Fruit fly (Drosophila melanogaster) whole organism, wandering third instar larva: ENCODE data around the gene CG33689.

ENCODE experiments used
- Abd-B ChIP-seq: fragments of >200 bp; optimal IDR thresholded peaks from 2 replicates; lab custom pipeline; 2017; ENCODE audit warnings: missing biosample characterization, missing genetic modification characterization
- CG32264 ChIP-seq: fragments of 200-800 bp; sonication (Bioruptor generic); optimal IDR thresholded peaks from 2 replicates; lab custom pipeline; 2016; ENCODE audit warnings: missing biosample characterization, missing genetic modification characterization
- CG9705 ChIP-seq: fragments of 200-800 bp; sonication (Bioruptor generic); optimal IDR thresholded peaks from 2 replicates; lab custom pipeline; 2018; ENCODE audit warnings: missing biosample characterization, mild to moderate bottlenecking, missing genetic modification characterization
- CrebA ChIP-seq: fragments of 200-800 bp; sonication (Bioruptor generic); optimal IDR thresholded peaks from 2 replicates; lab custom pipeline; 2016; ENCODE audit warnings: missing biosample characterization, mild to moderate bottlenecking, missing genetic modification characterization, borderline replicate concordance
- Dfd ChIP-seq: fragments of >200 bp; optimal IDR thresholded peaks from 2 replicates; lab custom pipeline; 2017; ENCODE audit warnings: missing biosample characterization, missing genetic modification characterization
- Dif ChIP-seq: fragments of 200-275, 200-300 bp; sonication (Bioruptor generic); optimal IDR thresholded peaks from 2 replicates; lab custom pipeline; 2018; ENCODE audit warnings: missing biosample characterization, missing genetic modification characterization; ENCODE audit not compliant: partially characterized antibody
- GATAd ChIP-seq: sonication (Bioruptor generic); optimal IDR thresholded peaks from 2 replicates; lab custom pipeline; 2016; ENCODE audit warnings: missing biosample characterization, missing genetic modification characterization
- HLH106 ChIP-seq: fragments of 200-800 bp; optimal IDR thresholded peaks from 3 replicates; lab custom pipeline; 2019; ENCODE audit warnings: missing biosample characterization, mild to moderate bottlenecking, missing genetic modification characterization, moderate library complexity
- Hnf4 ChIP-seq: fragments of 200-800 bp; sonication (Bioruptor generic); optimal IDR thresholded peaks from 2 replicates; lab custom pipeline; 2016; ENCODE audit warnings: missing biosample characterization, mild to moderate bottlenecking, missing genetic modification characterization
- Hr78 ChIP-seq: fragments of >200 bp; optimal IDR thresholded peaks from 2 replicates; lab custom pipeline; 2017; ENCODE audit warnings: missing biosample characterization, missing genetic modification characterization
- Hr83 ChIP-seq: fragments of 200-300 bp; sonication (Bioruptor generic); optimal IDR thresholded peaks from 2 replicates; lab custom pipeline; 2016; ENCODE audit warnings: missing biosample characterization, mild to moderate bottlenecking, missing genetic modification characterization, moderate library complexity; ENCODE audit not compliant: poor library complexity, severe bottlenecking
- Jra ChIP-seq: sonication (Bioruptor generic); optimal IDR thresholded peaks from 2 replicates; lab custom pipeline; 2016; ENCODE audit warnings: missing biosample characterization, missing genetic modification characterization
- Mio ChIP-seq: sonication (Bioruptor generic); optimal IDR thresholded peaks from 2 replicates; lab custom pipeline; 2016; ENCODE audit warnings: missing biosample characterization, missing genetic modification characterization
- Myc ChIP-seq: fragments of >200 bp; optimal IDR thresholded peaks from 2 replicates; lab custom pipeline; 2017
- N ChIP-seq: fragments of >200 bp; optimal IDR thresholded peaks from 2 replicates; lab custom pipeline; 2018; ENCODE audit warnings: missing biosample characterization, missing external identifiers, missing genetic modification characterization
- OdsH ChIP-seq: fragments of 200-800 bp; sonication (Bioruptor generic); optimal IDR thresholded peaks from 2 replicates; lab custom pipeline; 2016; ENCODE audit warnings: missing biosample characterization, mild to moderate bottlenecking, missing genetic modification characterization
- Rel ChIP-seq, 2 experiments: fragments of 200-800 bp; sonication (Bioruptor generic) in 1 of 2; optimal IDR thresholded peaks; 2 replicates in 1 of 2; 3 replicates in 1 of 2; lab custom pipeline; 2016 to 2019; ENCODE audit warnings: mild to moderate bottlenecking in 2 of 2, missing biosample characterization in 2 of 2, missing genetic modification characterization in 2 of 2, moderate library complexity in 1 of 2
- Sp1 ChIP-seq: fragments of 200-800 bp; sonication (Bioruptor generic); optimal IDR thresholded peaks from 3 replicates; lab custom pipeline; 2019; ENCODE audit warnings: missing biosample characterization, mild to moderate bottlenecking, missing genetic modification characterization, moderate library complexity
- Vsx2 ChIP-seq: fragments of 200-300, 225-300 bp; sonication (Bioruptor generic); optimal IDR thresholded peaks from 2 replicates; lab custom pipeline; 2018; ENCODE audit warnings: missing biosample characterization, missing genetic modification characterization; ENCODE audit not compliant: partially characterized antibody
- br ChIP-seq: fragments of 200-800 bp; sonication (Bioruptor generic); optimal IDR thresholded peaks from 2 replicates; lab custom pipeline; 2016; ENCODE audit warnings: missing biosample characterization, missing genetic modification characterization
- brk ChIP-seq: fragments of 200-800 bp; sonication (Bioruptor generic); optimal IDR thresholded peaks from 2 replicates; lab custom pipeline; 2016; ENCODE audit warnings: missing biosample characterization, mild to moderate bottlenecking, missing genetic modification characterization
- dl ChIP-seq, 2 experiments: fragments of 175-275, 200-275 bp in 1 of 2; fragments of 200-275 bp in 1 of 2; sonication (Bioruptor generic); optimal IDR thresholded peaks; lab custom pipeline; 2018; ENCODE audit warnings: mild to moderate bottlenecking in 2 of 2, missing biosample characterization in 2 of 2, missing genetic modification characterization in 2 of 2, moderate library complexity in 2 of 2; ENCODE audit not compliant: partially characterized antibody in 2 of 2, insufficient read depth in 1 of 2
- dmrt93B ChIP-seq: fragments of 200-800 bp; sonication (Bioruptor generic); optimal IDR thresholded peaks from 2 replicates; lab custom pipeline; 2018; ENCODE audit warnings: missing biosample characterization, mild to moderate bottlenecking, missing genetic modification characterization
- dsf ChIP-seq: sonication (Bioruptor generic); optimal IDR thresholded peaks from 2 replicates; lab custom pipeline; 2016; ENCODE audit warnings: missing biosample characterization, missing genetic modification characterization, borderline replicate concordance
- ey ChIP-seq: fragments of 200-800 bp; sonication (Bioruptor generic); optimal IDR thresholded peaks from 2 replicates; lab custom pipeline; 2016; ENCODE audit warnings: missing biosample characterization, missing genetic modification characterization
- foxo ChIP-seq, 2 experiments: fragments of 200-800 bp; sonication (Bioruptor generic); optimal IDR thresholded peaks; 2 replicates in 1 of 2; 3 replicates in 1 of 2; lab custom pipeline; 2016 to 2017; ENCODE audit warnings: missing biosample characterization in 2 of 2, missing genetic modification characterization in 2 of 2
- fru ChIP-seq: fragments of 200-800 bp; sonication (Bioruptor generic); optimal IDR thresholded peaks from 3 replicates; lab custom pipeline; 2016; ENCODE audit warnings: missing biosample characterization, mild to moderate bottlenecking, missing genetic modification characterization
- h ChIP-seq: fragments of 200-800 bp; sonication (Bioruptor generic); optimal IDR thresholded peaks from 3 replicates; lab custom pipeline; 2016; ENCODE audit warnings: missing biosample characterization, mild to moderate bottlenecking, missing genetic modification characterization
- jim ChIP-seq: fragments of 175-275, 200-325 bp; sonication (Bioruptor generic); optimal IDR thresholded peaks from 2 replicates; lab custom pipeline; 2016; ENCODE audit warnings: missing biosample characterization, mild to moderate bottlenecking, missing genetic modification characterization
- lola ChIP-seq: fragments of >200 bp; optimal IDR thresholded peaks from 2 replicates; lab custom pipeline; 2017; ENCODE audit warnings: missing biosample characterization, missing genetic modification characterization
- pan ChIP-seq: fragments of >200 bp; optimal IDR thresholded peaks from 2 replicates; lab custom pipeline; 2017
- psq ChIP-seq: fragments of 200-800 bp; sonication (Bioruptor generic); optimal IDR thresholded peaks from 3 replicates; lab custom pipeline; 2017; ENCODE audit warnings: missing biosample characterization, mild to moderate bottlenecking, missing genetic modification characterization, moderate library complexity
- rgr ChIP-seq: fragments of 200-800 bp; sonication (Bioruptor generic); optimal IDR thresholded peaks from 3 replicates; lab custom pipeline; 2016; ENCODE audit warnings: missing biosample characterization, mild to moderate bottlenecking, missing genetic modification characterization
- sage ChIP-seq: fragments of 200-800 bp; sonication (Bioruptor generic); optimal IDR thresholded peaks from 2 replicates; lab custom pipeline; 2016; ENCODE audit warnings: missing biosample characterization, mild to moderate bottlenecking, missing genetic modification characterization
- sv ChIP-seq: fragments of 200-800 bp; sonication (Bioruptor generic); optimal IDR thresholded peaks from 3 replicates; lab custom pipeline; 2016; ENCODE audit warnings: missing biosample characterization, missing genetic modification characterization
- tai ChIP-seq: sonication (Bioruptor generic); optimal IDR thresholded peaks from 2 replicates; lab custom pipeline; 2016; ENCODE audit warnings: missing biosample characterization, missing genetic modification characterization
- usp ChIP-seq: fragments of >200 bp; optimal IDR thresholded peaks from 2 replicates; lab custom pipeline; 2017; ENCODE audit warnings: missing biosample characterization, missing genetic modification characterization
- woc ChIP-seq: sonication (Bioruptor generic); optimal IDR thresholded peaks from 2 replicates; lab custom pipeline; 2016; ENCODE audit warnings: missing biosample characterization, mild to moderate bottlenecking, missing genetic modification characterization

The CG33689 gene

DNA sequence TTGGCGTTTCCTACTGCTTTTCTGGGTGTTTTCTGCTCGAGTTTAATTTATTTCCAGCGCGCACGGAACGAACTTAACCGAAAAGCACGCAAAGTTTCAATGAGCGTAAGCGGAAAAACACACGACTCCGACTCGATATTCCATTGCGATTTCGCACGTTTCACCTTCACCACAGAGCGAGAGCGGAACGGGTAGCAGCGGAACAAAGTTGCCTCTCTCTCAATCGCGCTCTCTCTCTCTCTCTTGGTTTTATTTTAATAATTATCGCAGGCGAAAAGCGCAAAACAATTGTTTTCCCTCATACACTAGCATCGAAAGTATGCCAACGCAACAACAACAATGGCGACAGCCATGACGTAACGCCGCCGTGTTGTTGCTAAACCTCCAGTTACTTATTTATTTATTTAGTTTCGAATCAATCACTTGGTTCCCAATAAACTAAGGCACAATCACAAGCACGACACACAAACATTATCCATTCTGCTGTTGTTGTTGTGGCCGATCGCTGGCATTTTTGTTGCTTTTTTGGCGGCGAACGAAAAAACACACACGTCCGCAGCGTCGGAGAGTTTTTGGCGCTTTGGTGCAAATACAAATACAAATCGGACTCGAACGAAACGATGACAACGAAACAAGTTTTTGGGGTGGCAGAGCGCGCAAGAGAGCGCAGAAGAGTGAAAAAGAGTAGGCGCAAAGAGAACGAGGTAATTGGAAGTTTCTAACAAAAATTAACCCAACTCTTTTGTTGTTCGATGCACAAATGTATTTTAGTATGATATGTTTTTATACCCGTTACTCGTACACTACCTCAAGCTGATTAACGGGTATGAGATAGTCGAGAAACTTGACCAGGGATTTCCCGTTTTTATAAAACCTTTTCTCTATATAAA is 35.6 kb upstream of the CG33689 start, which contains the start of gene CG5151 (continued):
- TF ChIP-seq Dif (GFP tag; lab: Kevin White, UChicago) (peak; percentile 88), Rel (GFP tag; optimal IDR thresholded peaks at IDR 0.05; lab: Kevin White, UChicago) (no peak), Rel (tag; optimal IDR thresholded peaks at IDR 0.05; lab: Kevin White, UChicago) (peak; percentile 68), psq (peak; percentile 26), Sp1 (peak; percentile 65), Hr83 (GFP tag; lab: Kevin White, UChicago) (peak; percentile 45), woc (GFP tag; lab: Kevin White, UChicago) (peak; percentile 2)

- TF ChIP-seq dsf (GFP tag; lab: Kevin White, UChicago) (no peak), psq (peak; percentile 62), Dif (GFP tag; lab: Kevin White, UChicago) (no peak), HLH106 (tag; lab: Kevin White, UChicago) (peak; percentile 49), br (GFP tag; lab: Kevin White, UChicago) (peak; percentile 76), lola (GFP tag; lab: Kevin White, UChicago) (no peak), Abd-B (no peak), Mio (GFP tag; lab: Kevin White, UChicago) (no peak), pan (lab: Kevin White, UChicago) (no peak), OdsH (GFP tag; lab: Kevin White, UChicago) (peak; percentile 76), jim (GFP tag; lab: Kevin White, UChicago) (peak; percentile 15), GATAd (GFP tag; lab: Kevin White, UChicago) (no peak), usp (no peak), CG32264 (GFP tag; lab: Kevin White, UChicago) (peak; percentile 50), brk (no peak), Hnf4 (peak; percentile 90), foxo (GFP tag; optimal IDR thresholded peaks at IDR 0.05; lab: Kevin White, UChicago) (peak in 1 of 2 experiments; percentile 81), rgr (peak; percentile 78), Sp1 (peak; percentile 29), h (GFP tag; lab: Kevin White, UChicago) (peak; percentile 81), Jra (GFP tag; lab: Kevin White, UChicago) (peak; percentile 15), sv (peak; percentile 4), fru (GFP tag; lab: Kevin White, UChicago) (peak; percentile 78), ey (GFP tag; lab: Kevin White, UChicago) (peak; percentile 85), Hr83 (GFP tag; lab: Kevin White, UChicago) (no peak), Myc (lab: Kevin White, UChicago) (no peak), CrebA (GFP tag; lab: Kevin White, UChicago) (peak; percentile 77), dl (GFP tag; optimal IDR thresholded peaks at IDR 0.05; lab: Kevin White, UChicago; ENCODE audit: insufficient read depth in 1 of 2, partially characterized antibody in 2 of 2) (no peak), Hr78 (GFP tag; lab: Kevin White, UChicago) (no peak), Dfd (GFP tag; lab: Kevin White, UChicago) (no peak), N (GFP tag; lab: Kevin White, UChicago) (no peak), tai (GFP tag; lab: Kevin White, UChicago) (no peak), Vsx2 (GFP tag; lab: Kevin White, UChicago) (no peak), sage (peak; percentile 47), Rel (GFP tag; optimal IDR thresholded peaks at IDR 0.05; lab: Kevin White, UChicago) (no peak), Rel (tag; optimal IDR thresholded peaks at IDR 0.05; lab: Kevin White, UChicago) (peak; percentile 46), dmrt93B (GFP tag; lab: Kevin White, UChicago) (peak; percentile 41), CG9705 (GFP tag; lab: Kevin White, UChicago) (no peak), woc (GFP tag; lab: Kevin White, UChicago) (peak; percentile 60)
- TF ChIP-seq, all 38 proteins: peak for 20
Observed at dm6 chr3L:16165356-16166168, 34.5 kb upstream of the CG33689 start.
